Fruit fly (Drosophila melanogaster): ENCODE measurements around the gene chinmo.

Gene chinmo

dm6 chr2L:1724592-1724940, 73.5 kb downstream of the chinmo start:
- TF ChIP-seq CG14711 (tag; optimal IDR thresholded peaks at IDR 0.05) (no peak), kay (GFP tag; ENCODE audit: borderline replicate concordance) (peak; percentile 93)

dm6 chr2L:1727162-1727825, 76.2 kb downstream of the chinmo start:
- TF ChIP-seq Hr96 (GFP tag; optimal IDR thresholded peaks at IDR 0.05) = no peak
- TF ChIP-seq pad (GFP tag; optimal IDR thresholded peaks at IDR 0.05) = peak; percentile 94
- TF ChIP-seq CG33017 (tag; optimal IDR thresholded peaks at IDR 0.05) = no peak
- TF ChIP-seq bab1 (GFP tag; optimal IDR thresholded peaks at IDR 0.05) = no peak
- no peak for TF ChIP-seq CG1620 (GFP tag; optimal IDR thresholded peaks at IDR 0.05)
- TF ChIP-seq CG5204 (GFP tag; optimal IDR thresholded peaks at IDR 0.05) = no peak

dm6 chr2L:1727826-1728619, 77.0 kb downstream of the chinmo start:
- peak; percentile 94 for TF ChIP-seq CG1620 (GFP tag; optimal IDR thresholded peaks at IDR 0.05)
- peak; percentile 95 for TF ChIP-seq tj (GFP tag; optimal IDR thresholded peaks at IDR 0.05)
- TF ChIP-seq CG11617 (GFP tag; optimal IDR thresholded peaks at IDR 0.05) = peak; percentile 100
- no peak for TF ChIP-seq cnc (optimal IDR thresholded peaks at IDR 0.05)
- peak; percentile 99 for TF ChIP-seq CG7045 (GFP tag; optimal IDR thresholded peaks at IDR 0.05)
- peak; percentile 99 for TF ChIP-seq CG12768 (GFP tag; optimal IDR thresholded peaks at IDR 0.05)
- peak; percentile 98 for TF ChIP-seq toe (GFP tag; optimal IDR thresholded peaks at IDR 0.05)
- peak; percentile 98 for TF ChIP-seq Clk (GFP tag; optimal IDR thresholded peaks at IDR 0.05)
- TF ChIP-seq Hr96 (GFP tag; optimal IDR thresholded peaks at IDR 0.05) = peak; percentile 96
- peak; percentile 97 for TF ChIP-seq cic (GFP tag; optimal IDR thresholded peaks at IDR 0.05)
- peak; percentile 97 for TF ChIP-seq Mnt (GFP tag; optimal IDR thresholded peaks at IDR 0.05)
- TF ChIP-seq bab1 (GFP tag; optimal IDR thresholded peaks at IDR 0.05) = peak; percentile 99
- peak; percentile 45 for TF ChIP-seq pad (GFP tag; optimal IDR thresholded peaks at IDR 0.05)
- TF ChIP-seq ovo (GFP tag; optimal IDR thresholded peaks at IDR 0.05) = peak; percentile 99
- TF ChIP-seq CG5204 (GFP tag; optimal IDR thresholded peaks at IDR 0.05) = peak; percentile 99
- TF ChIP-seq kay (GFP tag; ENCODE audit: borderline replicate concordance) = peak; percentile 99
- TF ChIP-seq CG14711 (tag; optimal IDR thresholded peaks at IDR 0.05) = peak; percentile 90
- peak; percentile 99 for TF ChIP-seq CG7101 (tag; optimal IDR thresholded peaks at IDR 0.05)
- peak; percentile 98 for TF ChIP-seq Crg-1 (GFP tag; optimal IDR thresholded peaks at IDR 0.05)
- TF ChIP-seq CG33017 (tag; optimal IDR thresholded peaks at IDR 0.05) = peak; percentile 99

dm6 chr2L:1728620-1728944, 77.5 kb downstream of the chinmo start, which contains the start of gene Rrp40:
Rrp40 (plus strand) TSS chr2L:1728732.
- no peak for TF ChIP-seq bab1 (GFP tag; optimal IDR thresholded peaks at IDR 0.05)
- no peak for TF ChIP-seq cic (GFP tag; optimal IDR thresholded peaks at IDR 0.05)
- peak; percentile 25 for TF ChIP-seq kay (GFP tag; ENCODE audit: borderline replicate concordance)
- TF ChIP-seq Mnt (GFP tag; optimal IDR thresholded peaks at IDR 0.05) = peak; percentile 47
- TF ChIP-seq CG33017 (tag; optimal IDR thresholded peaks at IDR 0.05) = peak; percentile 47
- TF ChIP-seq cnc (optimal IDR thresholded peaks at IDR 0.05) = no peak
- TF ChIP-seq CG1620 (GFP tag; optimal IDR thresholded peaks at IDR 0.05) = no peak
- peak; percentile 0 for TF ChIP-seq pad (GFP tag; optimal IDR thresholded peaks at IDR 0.05)
- peak; percentile 0 for TF ChIP-seq CG14711 (tag; optimal IDR thresholded peaks at IDR 0.05)
- TF ChIP-seq CG5204 (GFP tag; optimal IDR thresholded peaks at IDR 0.05) = no peak
- TF ChIP-seq CG11617 (GFP tag; optimal IDR thresholded peaks at IDR 0.05) = no peak

- peak; percentile 80 for TF ChIP-seq Mnt (GFP tag; optimal IDR thresholded peaks at IDR 0.05)
- TF ChIP-seq CG12768 (GFP tag; optimal IDR thresholded peaks at IDR 0.05) = peak; percentile 57
- peak; percentile 81 for TF ChIP-seq CG1620 (GFP tag; optimal IDR thresholded peaks at IDR 0.05)
- TF ChIP-seq toe (GFP tag; optimal IDR thresholded peaks at IDR 0.05) = peak; percentile 83
- no peak for TF ChIP-seq kay (GFP tag; ENCODE audit: borderline replicate concordance)
- TF ChIP-seq cic (GFP tag; optimal IDR thresholded peaks at IDR 0.05) = peak; percentile 52
- TF ChIP-seq CG7045 (GFP tag; optimal IDR thresholded peaks at IDR 0.05) = peak; percentile 46
- TF ChIP-seq bab1 (GFP tag; optimal IDR thresholded peaks at IDR 0.05) = peak; percentile 77
- TF ChIP-seq Clk (GFP tag; optimal IDR thresholded peaks at IDR 0.05) = peak; percentile 34
- TF ChIP-seq CG33017 (tag; optimal IDR thresholded peaks at IDR 0.05) = peak; percentile 74
- peak; percentile 30 for TF ChIP-seq CG14711 (tag; optimal IDR thresholded peaks at IDR 0.05)
- TF ChIP-seq ovo (GFP tag; optimal IDR thresholded peaks at IDR 0.05) = no peak
- TF ChIP-seq CG7101 (tag; optimal IDR thresholded peaks at IDR 0.05) = peak; percentile 81
- peak; percentile 59 for TF ChIP-seq Hr96 (GFP tag; optimal IDR thresholded peaks at IDR 0.05)
- TF ChIP-seq CG5204 (GFP tag; optimal IDR thresholded peaks at IDR 0.05) = peak; percentile 77
- TF ChIP-seq pad (GFP tag; optimal IDR thresholded peaks at IDR 0.05) = peak; percentile 23
- peak; percentile 83 for TF ChIP-seq Crg-1 (GFP tag; optimal IDR thresholded peaks at IDR 0.05)
- no peak for TF ChIP-seq cnc (optimal IDR thresholded peaks at IDR 0.05)
- peak; percentile 35 for TF ChIP-seq tj (GFP tag; optimal IDR thresholded peaks at IDR 0.05)
- TF ChIP-seq CG11617 (GFP tag; optimal IDR thresholded peaks at IDR 0.05) = peak; percentile 72
These were observed 78.6 kb downstream of the chinmo start, which contains the start of the genes Eno and CG31937 for dm6 chr2L:1729607-1730011. Eno (minus strand) TSS chr2L:1729636. CG31937 (plus strand) TSS chr2L:1729887.

- no peak for TF ChIP-seq CG1620 (GFP tag; optimal IDR thresholded peaks at IDR 0.05)
- no peak for TF ChIP-seq kay (GFP tag; ENCODE audit: borderline replicate concordance)
- TF ChIP-seq Hr96 (GFP tag; optimal IDR thresholded peaks at IDR 0.05) = no peak
- TF ChIP-seq cic (GFP tag; optimal IDR thresholded peaks at IDR 0.05) = peak; percentile 89
- TF ChIP-seq Clk (GFP tag; optimal IDR thresholded peaks at IDR 0.05) = no peak
- peak; percentile 58 for TF ChIP-seq Mnt (GFP tag; optimal IDR thresholded peaks at IDR 0.05)
- no peak for TF ChIP-seq CG12768 (GFP tag; optimal IDR thresholded peaks at IDR 0.05)
- TF ChIP-seq tj (GFP tag; optimal IDR thresholded peaks at IDR 0.05) = no peak
- peak; percentile 64 for TF ChIP-seq CG33017 (tag; optimal IDR thresholded peaks at IDR 0.05)
- no peak for TF ChIP-seq ovo (GFP tag; optimal IDR thresholded peaks at IDR 0.05)
- TF ChIP-seq bab1 (GFP tag; optimal IDR thresholded peaks at IDR 0.05) = no peak
- TF ChIP-seq cnc (optimal IDR thresholded peaks at IDR 0.05) = no peak
- TF ChIP-seq toe (GFP tag; optimal IDR thresholded peaks at IDR 0.05) = no peak
- TF ChIP-seq CG5204 (GFP tag; optimal IDR thresholded peaks at IDR 0.05) = no peak
- TF ChIP-seq CG7045 (GFP tag; optimal IDR thresholded peaks at IDR 0.05) = peak; percentile 43
- no peak for TF ChIP-seq pad (GFP tag; optimal IDR thresholded peaks at IDR 0.05)
- TF ChIP-seq Crg-1 (GFP tag; optimal IDR thresholded peaks at IDR 0.05) = no peak
- TF ChIP-seq CG14711 (tag; optimal IDR thresholded peaks at IDR 0.05) = no peak
- peak; percentile 5 for TF ChIP-seq CG7101 (tag; optimal IDR thresholded peaks at IDR 0.05)
- peak; percentile 53 for TF ChIP-seq CG11617 (GFP tag; optimal IDR thresholded peaks at IDR 0.05)
These were observed 79.9 kb downstream of the chinmo start for dm6 chr2L:1730914-1731313.
